Worm (Caenorhabditis elegans): ENCODE results near the gene clc-20.
A peak's percentile ranks its signal among the peaks of the same experiment; 100 is the strongest.

ce11 chrIII:888983-889549, 16.7 kb downstream of the clc-20 start:
- TF ChIP-seq fos-1 (tag; optimal IDR thresholded peaks at IDR 0.05) (no peak), ces-1 (GFP tag; optimal IDR thresholded peaks at IDR 0.05) (no peak), ama-1 (optimal IDR thresholded peaks at IDR 0.05) (no peak), mdl-1 (tag; optimal IDR thresholded peaks at IDR 0.05) (peak in 1 of 2 experiments; percentile 1), aly-2 (tag; optimal IDR thresholded peaks at IDR 0.05) (no peak), ceh-90 (tag; optimal IDR thresholded peaks at IDR 0.05) (no peak), fkh-10 (GFP tag; optimal IDR thresholded peaks at IDR 0.05) (no peak), rnt-1 (tag; optimal IDR thresholded peaks at IDR 0.05) (no peak), nhr-76 (tag; optimal IDR thresholded peaks at IDR 0.05) (no peak)

Measured in whole organism, L1 larva.